Fruit fly (Drosophila melanogaster): Measurements from ENCODE around the gene mRpL36.

DNA sequence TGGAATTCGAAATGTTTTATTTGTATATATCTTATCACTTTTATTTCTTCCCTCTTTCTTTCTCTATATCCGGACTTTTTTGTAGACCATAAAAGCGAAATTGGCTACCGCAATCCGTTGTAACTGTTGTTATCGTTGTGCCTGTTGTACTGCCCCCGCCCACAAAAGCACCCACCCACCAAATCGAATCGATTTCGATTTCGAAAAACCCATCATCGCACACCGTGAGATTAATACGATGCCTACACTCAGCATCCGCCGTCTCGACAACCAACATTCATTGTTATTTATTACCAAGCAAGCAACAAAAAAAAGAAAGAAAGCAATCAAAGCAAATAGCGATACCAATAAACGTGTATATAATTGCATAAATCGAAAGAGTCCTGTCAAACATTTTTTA, 16.7 kb downstream of the mRpL36 start:
- no peak for TF ChIP-seq CG10669 (GFP tag; optimal IDR thresholded peaks at IDR 0.05)
- TF ChIP-seq CG16779 (tag; optimal IDR thresholded peaks at IDR 0.05) = no peak
- TF ChIP-seq Hr4 (GFP tag; optimal IDR thresholded peaks at IDR 0.05) = no peak
- no peak for TF ChIP-seq topi (GFP tag; optimal IDR thresholded peaks at IDR 0.05)
- no peak for TF ChIP-seq CG15336 (GFP tag; IDR thresholded peaks at IDR 0.05)
- TF ChIP-seq Gug (GFP tag; IDR thresholded peaks at IDR 0.05) = no peak
- TF ChIP-seq spab (GFP tag; optimal IDR thresholded peaks at IDR 0.05) = no peak
- no peak for TF ChIP-seq Sox102F (GFP tag; optimal IDR thresholded peaks at IDR 0.05)
- TF ChIP-seq Smox (GFP tag; optimal IDR thresholded peaks at IDR 0.05) = no peak
- TF ChIP-seq dac (GFP tag; optimal IDR thresholded peaks at IDR 0.05) = no peak
- TF ChIP-seq CG6808 (GFP tag; optimal IDR thresholded peaks at IDR 0.05) = no peak
- TF ChIP-seq net (GFP tag; optimal IDR thresholded peaks at IDR 0.05) = no peak
- no peak for TF ChIP-seq CG6854 (GFP tag; optimal IDR thresholded peaks at IDR 0.05)
- TF ChIP-seq Lpt (GFP tag; optimal IDR thresholded peaks at IDR 0.05) = no peak

Data from whole organism, prepupa.